Worm (Caenorhabditis elegans) whole organism, L4 larva: ENCODE results near the gene R10H10.4.

ENCODE experiments used
- F37D6.2 ChIP-seq: sonication (generic microtip); optimal IDR thresholded peaks from 2 replicates; lab custom pipeline; 2016; ENCODE audit warnings: mild to moderate bottlenecking, missing genetic modification characterization, missing compliant biosample characterization
- F49E8.2 ChIP-seq: sonication (generic microtip); optimal IDR thresholded peaks from 2 replicates; lab custom pipeline; 2016; ENCODE audit warnings: missing compliant biosample characterization, mild to moderate bottlenecking, missing genetic modification characterization, borderline replicate concordance
- T26A8.4 ChIP-seq: fragments of 200-800 bp; sonication (Bioruptor generic); IDR thresholded peaks from 2 replicates; pipeline ENCODE4 v1.3.6; 2022; ENCODE audit warnings: missing genetic modification characterization, missing compliant biosample characterization
- Y75B8A.6 ChIP-seq: fragments of 200-800 bp; sonication (Bioruptor generic); IDR thresholded peaks from 2 replicates; pipeline ENCODE4 v1.3.6; 2022; ENCODE audit warnings: missing genetic modification reagents, missing genetic modification characterization, missing compliant biosample characterization
- ceh-20 ChIP-seq: fragments of 200-800 bp; sonication (Bioruptor generic); IDR thresholded peaks from 2 replicates; pipeline ENCODE4 v1.3.6; 2022; ENCODE audit warnings: missing genetic modification reagents, missing genetic modification characterization, missing compliant biosample characterization
- ceh-32 ChIP-seq: sonication (generic microtip); optimal IDR thresholded peaks from 2 replicates; lab custom pipeline; 2016; ENCODE audit warnings: mild to moderate bottlenecking, missing genetic modification characterization, missing compliant biosample characterization; ENCODE audit not compliant: poor library complexity
- daf-16 ChIP-seq, 3 experiments: sonication (generic microtip); optimal IDR thresholded peaks; 2 replicates each; lab custom pipeline; 2016 to 2017; ENCODE audit warnings: missing genetic modification characterization in 3 of 3, missing genetic modification reagents in 3 of 3, mild to moderate bottlenecking in 2 of 3, missing compliant biosample characterization in 2 of 3, missing biosample characterization in 1 of 3, moderate library complexity in 1 of 3
- daf-19 ChIP-seq: fragments of 200-800 bp; sonication (Bioruptor generic); conservative IDR thresholded peaks from 2 replicates; pipeline ENCODE4 v1.3.6; 2022; ENCODE audit warnings: missing genetic modification characterization, missing compliant biosample characterization
- dmd-9 ChIP-seq: fragments of 200-800 bp; sonication (Bioruptor generic); IDR thresholded peaks from 2 replicates; pipeline ENCODE4 v1.3.6; 2022; ENCODE audit warnings: missing genetic modification reagents, missing genetic modification characterization, missing compliant biosample characterization
- egl-43 ChIP-seq: fragments of 200-800 bp; sonication (Bioruptor generic); IDR thresholded peaks from 2 replicates; pipeline ENCODE4 v1.3.6; 2022; ENCODE audit warnings: missing genetic modification reagents, missing genetic modification characterization, missing compliant biosample characterization
- fkh-10 ChIP-seq: fragments of 150-350 bp; optimal IDR thresholded peaks from 2 replicates; lab custom pipeline; 2014; ENCODE audit warnings: missing biosample characterization, missing genetic modification reagents, missing genetic modification characterization
- gei-8 ChIP-seq: fragments of 200-800 bp; sonication (Bioruptor generic); optimal IDR thresholded peaks from 2 replicates; lab custom pipeline; 2018; ENCODE audit warnings: mild to moderate bottlenecking, missing genetic modification characterization, missing compliant biosample characterization
- hif-1 ChIP-seq, 2 experiments: sonication (generic microtip); optimal IDR thresholded peaks; 2 replicates each; lab custom pipeline; 2016 to 2017; ENCODE audit warnings: missing compliant biosample characterization in 2 of 2, missing genetic modification characterization in 2 of 2, missing genetic modification reagents in 2 of 2, missing genotype in 2 of 2, mild to moderate bottlenecking in 1 of 2
- hmg-1.1 ChIP-seq: fragments of 200-800 bp; sonication (Bioruptor generic); IDR thresholded peaks from 2 replicates; pipeline ENCODE4 v1.3.6; 2022; ENCODE audit warnings: missing genetic modification reagents, missing genetic modification characterization, missing compliant biosample characterization
- jun-1 ChIP-seq: fragments of 150-350 bp; optimal IDR thresholded peaks from 2 replicates; lab custom pipeline; 2014; ENCODE audit warnings: missing biosample characterization, missing genetic modification reagents, missing genetic modification characterization
- lin-29 ChIP-seq: fragments of 200-800 bp; sonication (Bioruptor generic); IDR thresholded peaks from 2 replicates; pipeline ENCODE4 v1.3.6; 2022; ENCODE audit warnings: missing genetic modification reagents, missing genetic modification characterization, missing compliant biosample characterization
- lin-38 ChIP-seq: fragments of 200-800 bp; sonication (Bioruptor generic); IDR thresholded peaks from 2 replicates; pipeline ENCODE4 v1.3.6; 2022; ENCODE audit warnings: missing genetic modification reagents, missing genetic modification characterization, missing compliant biosample characterization
- madf-9 ChIP-seq: fragments of 200-800 bp; sonication (Bioruptor generic); conservative IDR thresholded peaks from 2 replicates; pipeline ENCODE4 v1.3.6; 2022; ENCODE audit warnings: missing genetic modification reagents, missing genetic modification characterization, missing compliant biosample characterization
- mdl-1 ChIP-seq, 2 experiments: fragments of 150-350 bp in 1 of 2; sonication (generic microtip) in 1 of 2; optimal IDR thresholded peaks; 2 replicates each; lab custom pipeline; 2014 to 2017; ENCODE audit warnings: missing biosample characterization in 2 of 2, missing genetic modification characterization in 2 of 2
- mxl-3 ChIP-seq: fragments of 200-800 bp; sonication (Bioruptor generic); optimal IDR thresholded peaks from 2 replicates; lab custom pipeline; 2018; ENCODE audit warnings: mild to moderate bottlenecking, missing genetic modification characterization, missing compliant biosample characterization
- nhr-102 ChIP-seq: sonication (generic microtip); optimal IDR thresholded peaks from 2 replicates; lab custom pipeline; 2016; ENCODE audit warnings: mild to moderate bottlenecking, missing genetic modification characterization, moderate library complexity, missing compliant biosample characterization
- nhr-11 ChIP-seq: fragments of 150-350 bp; optimal IDR thresholded peaks from 2 replicates; lab custom pipeline; 2014; ENCODE audit warnings: missing biosample characterization, missing genetic modification characterization
- nhr-111 ChIP-seq: fragments of 200-800 bp; sonication (Bioruptor generic); optimal IDR thresholded peaks from 2 replicates; lab custom pipeline; 2018; ENCODE audit warnings: mild to moderate bottlenecking, missing genetic modification characterization, missing compliant biosample characterization
- nhr-25 ChIP-seq: sonication (generic microtip); optimal IDR thresholded peaks from 2 replicates; lab custom pipeline; 2017; ENCODE audit warnings: missing genetic modification characterization, mild to moderate bottlenecking, missing compliant biosample characterization, antibody characterized with exemption, moderate library complexity, borderline replicate concordance; ENCODE audit not compliant: insufficient read depth
- nhr-6 ChIP-seq: fragments of 150-350 bp; optimal IDR thresholded peaks from 2 replicates; lab custom pipeline; 2014; ENCODE audit warnings: missing biosample characterization, missing genetic modification characterization
- php-3 ChIP-seq: fragments of 200-800 bp; sonication (Bioruptor generic); IDR thresholded peaks from 2 replicates; pipeline ENCODE4 v1.3.6; 2022; ENCODE audit warnings: missing genetic modification reagents, missing genetic modification characterization, missing compliant biosample characterization
- rbr-2 ChIP-seq: sonication (generic microtip); optimal IDR thresholded peaks from 2 replicates; lab custom pipeline; 2016; ENCODE audit warnings: missing genotype, missing genetic modification characterization, missing compliant biosample characterization
- set-16 ChIP-seq: fragments of 200-800 bp; sonication (Bioruptor generic); IDR thresholded peaks from 2 replicates; pipeline ENCODE4 v1.3.6; 2022; ENCODE audit warnings: missing genetic modification reagents, missing genetic modification characterization, missing compliant biosample characterization
- spr-1 ChIP-seq: sonication (generic microtip); optimal IDR thresholded peaks from 2 replicates; lab custom pipeline; 2016; ENCODE audit warnings: mild to moderate bottlenecking, missing genetic modification characterization, missing compliant biosample characterization
- spr-3 ChIP-seq: fragments of 200-800 bp; sonication (Bioruptor generic); optimal IDR thresholded peaks from 2 replicates; lab custom pipeline; 2018; ENCODE audit warnings: mild to moderate bottlenecking, missing genetic modification characterization, missing compliant biosample characterization
- tra-1 ChIP-seq: fragments of 200-800 bp; sonication (Bioruptor generic); IDR thresholded peaks from 2 replicates; pipeline ENCODE4 v1.3.6; 2022; ENCODE audit warnings: missing genetic modification reagents, missing genetic modification characterization, missing compliant biosample characterization
- unc-130 ChIP-seq: sonication (generic microtip); optimal IDR thresholded peaks from 2 replicates; lab custom pipeline; 2016; ENCODE audit warnings: missing genetic modification reagents, missing genetic modification characterization, missing compliant biosample characterization
- vab-7 ChIP-seq: fragments of 200-800 bp; sonication (Bioruptor generic); IDR thresholded peaks from 2 replicates; pipeline ENCODE4 v1.3.6; 2022; ENCODE audit warnings: missing genetic modification reagents, missing genetic modification characterization, missing compliant biosample characterization
- ztf-11 ChIP-seq: fragments of 150-350 bp; optimal IDR thresholded peaks from 2 replicates; lab custom pipeline; 2014; ENCODE audit warnings: missing biosample characterization, missing genetic modification characterization

R10H10.4 gene

ce11 chrIV:10344621-10345020 lies 50.1 kb downstream of the R10H10.4 start (continued):
- TF ChIP-seq nhr-25 (tag; lab: Kevin White, UChicago) (no peak), unc-130 (GFP tag; lab: Kevin White, UChicago) (no peak), set-16 (GFP tag; lab: Robert Waterston, UW) (peak; percentile 13; the same call in 1 of the 2 replicates), ztf-11 (tag; lab: Kevin White, UChicago) (no peak), lin-29 (GFP tag; lab: Robert Waterston, UW) (no peak), ceh-32 (no peak), nhr-111 (no peak), hmg-1.1 (GFP tag; lab: Robert Waterston, UW) (peak; percentile 55), mdl-1 (tag; optimal IDR thresholded peaks at IDR 0.05; lab: Kevin White, UChicago) (no peak), dmd-9 (no peak), fkh-10 (peak; percentile 39), madf-9 (GFP tag; lab: Robert Waterston, UW) (no peak), nhr-6 (tag; lab: Kevin White, UChicago) (no peak), mxl-3 (GFP tag; lab: Kevin White, UChicago) (no peak), daf-19 (GFP tag; lab: Robert Waterston, UW) (no peak), F49E8.2 (no peak), tra-1 (GFP tag; lab: Robert Waterston, UW) (no peak), T26A8.4 (GFP tag; lab: Robert Waterston, UW) (no peak), F37D6.2 (tag; lab: Kevin White, UChicago) (no peak), Y75B8A.6 (no peak), php-3 (GFP tag; lab: Robert Waterston, UW) (no peak), nhr-102 (tag; lab: Kevin White, UChicago) (no peak), jun-1 (tag; lab: Kevin White, UChicago) (no peak), spr-3 (GFP tag; lab: Kevin White, UChicago) (no peak), vab-7 (no peak), spr-1 (tag; lab: Kevin White, UChicago) (no peak), ceh-20 (no peak), hif-1 (tag; optimal IDR thresholded peaks at IDR 0.05; lab: Kevin White, UChicago) (no peak), daf-16 (GFP tag; optimal IDR thresholded peaks at IDR 0.05; lab: Kevin White, UChicago) (peak in 1 of 2 experiments; percentile 24), daf-16 (tag; optimal IDR thresholded peaks at IDR 0.05; lab: Kevin White, UChicago) (no peak), rbr-2 (tag; lab: Kevin White, UChicago) (peak; percentile 55), egl-43 (GFP tag; lab: Robert Waterston, UW) (no peak), nhr-11 (tag; lab: Kevin White, UChicago) (no peak), lin-38 (GFP tag; lab: Robert Waterston, UW) (no peak), gei-8 (GFP tag; lab: Kevin White, UChicago) (no peak)
